Worm (Caenorhabditis elegans) whole organism, L3 larva: Measurements from ENCODE around the gene T26C11.4.

ENCODE experiments used
- ama-1 ChIP-seq: fragments of 150-350 bp; optimal IDR thresholded peaks from 2 replicates; lab custom pipeline; 2018
- fos-1 ChIP-seq: fragments of 150-350 bp; optimal IDR thresholded peaks from 2 replicates; lab custom pipeline; 2014; ENCODE audit warnings: missing biosample characterization, missing genetic modification characterization
- hmg-11 ChIP-seq: sonication (generic microtip); optimal IDR thresholded peaks from 2 replicates; lab custom pipeline; 2016; ENCODE audit warnings: missing genetic modification characterization, missing compliant biosample characterization
- nfya-1 ChIP-seq: sonication (generic microtip); optimal IDR thresholded peaks from 2 replicates; lab custom pipeline; 2017; ENCODE audit warnings: missing genetic modification characterization, mild to moderate bottlenecking, missing compliant biosample characterization, antibody characterized with exemption, moderate library complexity; ENCODE audit not compliant: insufficient read depth
- nhr-43 ChIP-seq: sonication (generic microtip); optimal IDR thresholded peaks from 2 replicates; lab custom pipeline; 2016; ENCODE audit warnings: mild to moderate bottlenecking, missing genetic modification characterization, missing compliant biosample characterization; ENCODE audit not compliant: poor library complexity, severe bottlenecking
- nhr-76 ChIP-seq: fragments of 150-350 bp; sonication (generic microtip); optimal IDR thresholded peaks from 5 replicates; lab custom pipeline; 2014; ENCODE audit warnings: missing biosample characterization, missing genetic modification characterization
- nhr-77 ChIP-seq: fragments of 150-350 bp; optimal IDR thresholded peaks from 2 replicates; lab custom pipeline; 2014; ENCODE audit warnings: missing biosample characterization, missing genetic modification characterization
- unc-62 ChIP-seq: fragments of 150-350 bp; sonication (generic microtip); optimal IDR thresholded peaks from 4 replicates; lab custom pipeline; 2014; ENCODE audit warnings: missing biosample characterization, missing genetic modification reagents, missing genetic modification characterization
- ztf-4 ChIP-seq: fragments of 150-350 bp; optimal IDR thresholded peaks from 2 replicates; lab custom pipeline; 2014; ENCODE audit warnings: missing biosample characterization, missing genetic modification characterization

DNA sequence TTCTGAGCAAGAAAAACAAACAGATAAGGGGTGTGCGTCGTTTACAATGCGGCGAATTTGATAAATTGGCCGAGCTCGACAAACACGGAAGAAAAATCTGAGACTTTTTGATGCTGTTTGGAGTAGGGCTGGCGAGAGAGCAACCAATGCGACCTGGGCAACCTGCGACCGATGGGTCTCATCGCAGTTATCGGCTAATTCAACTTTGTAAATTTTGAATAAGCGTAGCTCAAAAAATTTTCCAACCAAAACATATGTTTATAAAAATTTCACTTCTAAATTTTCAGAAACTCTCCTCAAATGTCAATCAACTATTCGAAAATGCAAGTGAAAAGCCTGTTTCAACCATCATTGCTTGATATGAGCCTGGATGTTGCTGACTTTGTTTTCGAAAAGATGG is 46.5 kb upstream of the T26C11.4 start, which contains the start of gene B0294.3:
- TF ChIP-seq nhr-43 (tag; lab: Kevin White, UChicago) (no peak), nhr-77 (tag; lab: Kevin White, UChicago) (no peak), nhr-76 (tag; lab: Kevin White, UChicago) (no peak), hmg-11 (no peak), nfya-1 (tag; lab: Kevin White, UChicago) (no peak), ama-1 (lab: Kevin White, UChicago) (no peak), ztf-4 (tag; lab: Kevin White, UChicago) (no peak), fos-1 (tag; lab: Kevin White, UChicago) (no peak), unc-62 (no peak)
